Worm (Caenorhabditis elegans) whole organism, L4 larva: ENCODE measurements around the gene C07A9.12.
A peak's percentile ranks its signal among the peaks of the same experiment; 100 is the strongest.

Experiments used
- D1046.2 ChIP-seq: fragments of 200-800 bp; sonication (Bioruptor generic); IDR thresholded peaks from 2 replicates; pipeline ENCODE4 v1.3.6; 2022; ENCODE audit warnings: missing genetic modification characterization, missing compliant biosample characterization
- F37D6.2 ChIP-seq: sonication (generic microtip); optimal IDR thresholded peaks from 2 replicates; lab custom pipeline; 2016; ENCODE audit warnings: mild to moderate bottlenecking, missing genetic modification characterization, missing compliant biosample characterization
- F49E8.2 ChIP-seq: sonication (generic microtip); optimal IDR thresholded peaks from 2 replicates; lab custom pipeline; 2016; ENCODE audit warnings: missing compliant biosample characterization, mild to moderate bottlenecking, missing genetic modification characterization, borderline replicate concordance
- T26A8.4 ChIP-seq: fragments of 200-800 bp; sonication (Bioruptor generic); IDR thresholded peaks from 2 replicates; pipeline ENCODE4 v1.3.6; 2022; ENCODE audit warnings: missing genetic modification characterization, missing compliant biosample characterization
- Y48G9A.11 ChIP-seq: fragments of 200-800 bp; sonication (Bioruptor generic); IDR thresholded peaks from 2 replicates; pipeline ENCODE4 v1.3.6; 2022; ENCODE audit warnings: missing genetic modification reagents, missing genetic modification characterization, missing compliant biosample characterization
- Y5F2A.4 ChIP-seq: fragments of 200-800 bp; sonication (Bioruptor generic); optimal IDR thresholded peaks from 2 replicates; lab custom pipeline; 2018; ENCODE audit warnings: mild to moderate bottlenecking, missing genetic modification characterization, missing compliant biosample characterization
- aha-1 ChIP-seq: fragments of 150-350 bp; peaks from one replicate; lab custom pipeline; 2014; ENCODE audit warnings: missing biosample characterization, missing genetic modification characterization
- arid-1 ChIP-seq: fragments of 200-800 bp; sonication (Bioruptor generic); conservative IDR thresholded peaks from 2 replicates; pipeline ENCODE4 v1.3.6; 2022; ENCODE audit warnings: missing genetic modification reagents, missing genetic modification characterization, missing compliant biosample characterization
- ceh-28 ChIP-seq: fragments of 150-350 bp; optimal IDR thresholded peaks from 2 replicates; lab custom pipeline; 2014; ENCODE audit warnings: missing biosample characterization, missing genetic modification reagents, missing genetic modification characterization
- ceh-32 ChIP-seq: sonication (generic microtip); optimal IDR thresholded peaks from 2 replicates; lab custom pipeline; 2016; ENCODE audit warnings: mild to moderate bottlenecking, missing genetic modification characterization, missing compliant biosample characterization; ENCODE audit not compliant: poor library complexity
- ceh-44 ChIP-seq: fragments of 200-800 bp; sonication (Bioruptor generic); IDR thresholded peaks from 2 replicates; pipeline ENCODE4 v1.3.6; 2022; ENCODE audit warnings: missing genetic modification reagents, missing genetic modification characterization, missing compliant biosample characterization
- ceh-62 ChIP-seq: sonication (generic microtip); optimal IDR thresholded peaks from 2 replicates; lab custom pipeline; 2017; ENCODE audit warnings: missing biosample characterization, missing genetic modification characterization
- daf-19 ChIP-seq: fragments of 200-800 bp; sonication (Bioruptor generic); conservative IDR thresholded peaks from 2 replicates; pipeline ENCODE4 v1.3.6; 2022; ENCODE audit warnings: missing genetic modification characterization, missing compliant biosample characterization
- daf-8 ChIP-seq: fragments of 200-800 bp; sonication (Bioruptor generic); IDR thresholded peaks from 2 replicates; pipeline ENCODE4 v1.3.6; 2022; ENCODE audit warnings: missing genetic modification characterization, missing compliant biosample characterization
- dmd-6 ChIP-seq: fragments of 200-800 bp; sonication (Bioruptor generic); IDR thresholded peaks from 2 replicates; pipeline ENCODE4 v1.3.6; 2022; ENCODE audit warnings: missing genetic modification reagents, missing genetic modification characterization, missing compliant biosample characterization
- dmd-9 ChIP-seq: fragments of 200-800 bp; sonication (Bioruptor generic); IDR thresholded peaks from 2 replicates; pipeline ENCODE4 v1.3.6; 2022; ENCODE audit warnings: missing genetic modification reagents, missing genetic modification characterization, missing compliant biosample characterization
- duxl-1 ChIP-seq: sonication (generic microtip); optimal IDR thresholded peaks from 2 replicates; lab custom pipeline; 2016; ENCODE audit warnings: mild to moderate bottlenecking, missing genetic modification characterization, moderate library complexity, missing compliant biosample characterization; ENCODE audit not compliant: poor library complexity
- dve-1 ChIP-seq: sonication (generic microtip); optimal IDR thresholded peaks from 2 replicates; lab custom pipeline; 2017; ENCODE audit warnings: antibody characterized with exemption, mild to moderate bottlenecking, missing genetic modification characterization, missing compliant biosample characterization; ENCODE audit not compliant: insufficient read depth
- gei-8 ChIP-seq: fragments of 200-800 bp; sonication (Bioruptor generic); optimal IDR thresholded peaks from 2 replicates; lab custom pipeline; 2018; ENCODE audit warnings: mild to moderate bottlenecking, missing genetic modification characterization, missing compliant biosample characterization
- hif-1 ChIP-seq, 2 experiments: sonication (generic microtip); optimal IDR thresholded peaks; 2 replicates each; lab custom pipeline; 2016 to 2017; ENCODE audit warnings: missing compliant biosample characterization in 2 of 2, missing genetic modification characterization in 2 of 2, missing genetic modification reagents in 2 of 2, missing genotype in 2 of 2, mild to moderate bottlenecking in 1 of 2
- hlh-11 ChIP-seq: fragments of 200-800 bp; sonication (Bioruptor generic); optimal IDR thresholded peaks from 2 replicates; lab custom pipeline; 2018; ENCODE audit warnings: mild to moderate bottlenecking, missing genetic modification characterization, missing compliant biosample characterization
- hlh-30 ChIP-seq: sonication (generic microtip); optimal IDR thresholded peaks from 2 replicates; lab custom pipeline; 2017; ENCODE audit warnings: antibody characterized with exemption, mild to moderate bottlenecking, missing genetic modification characterization, missing compliant biosample characterization; ENCODE audit not compliant: insufficient read depth
- hmg-1.1 ChIP-seq: fragments of 200-800 bp; sonication (Bioruptor generic); IDR thresholded peaks from 2 replicates; pipeline ENCODE4 v1.3.6; 2022; ENCODE audit warnings: missing genetic modification reagents, missing genetic modification characterization, missing compliant biosample characterization
- lin-1 ChIP-seq: fragments of 200-800 bp; sonication (Bioruptor generic); IDR thresholded peaks from 2 replicates; pipeline ENCODE4 v1.3.6; 2022; ENCODE audit warnings: missing genetic modification reagents, missing genetic modification characterization, missing compliant biosample characterization
- lin-13 ChIP-seq: fragments of 150-350 bp; optimal IDR thresholded peaks from 2 replicates; lab custom pipeline; 2014; ENCODE audit warnings: missing biosample characterization, missing genetic modification reagents, missing genetic modification characterization
- lin-29 ChIP-seq: fragments of 200-800 bp; sonication (Bioruptor generic); IDR thresholded peaks from 2 replicates; pipeline ENCODE4 v1.3.6; 2022; ENCODE audit warnings: missing genetic modification reagents, missing genetic modification characterization, missing compliant biosample characterization
- lin-38 ChIP-seq: fragments of 200-800 bp; sonication (Bioruptor generic); IDR thresholded peaks from 2 replicates; pipeline ENCODE4 v1.3.6; 2022; ENCODE audit warnings: missing genetic modification reagents, missing genetic modification characterization, missing compliant biosample characterization
- lin-39 ChIP-seq: fragments of 150-350 bp; optimal IDR thresholded peaks from 2 replicates; lab custom pipeline; 2014; ENCODE audit warnings: missing biosample characterization, missing genetic modification reagents, missing genetic modification characterization
- lsy-2 ChIP-seq, 2 experiments: fragments of 150-350 bp in 1 of 2; sonication (generic microtip) in 1 of 2; optimal IDR thresholded peaks; 2 replicates each; lab custom pipeline; 2014 to 2017; ENCODE audit warnings: missing biosample characterization in 2 of 2, missing genetic modification characterization in 2 of 2
- mep-1 ChIP-seq: fragments of 150-350 bp; sonication (generic microtip); optimal IDR thresholded peaks from 3 replicates; lab custom pipeline; 2014; ENCODE audit warnings: missing biosample characterization, missing genetic modification characterization
- mes-2 ChIP-seq: sonication (generic microtip); optimal IDR thresholded peaks from 2 replicates; lab custom pipeline; 2016; ENCODE audit warnings: missing genotype, mild to moderate bottlenecking, missing genetic modification characterization, missing compliant biosample characterization; ENCODE audit not compliant: poor library complexity, severe bottlenecking
- mxl-2 ChIP-seq: fragments of 200-800 bp; sonication (Bioruptor generic); conservative IDR thresholded peaks from 2 replicates; pipeline ENCODE4 v1.3.6; 2022; ENCODE audit warnings: missing genetic modification reagents, missing genetic modification characterization, missing compliant biosample characterization
- mxl-3 ChIP-seq: fragments of 200-800 bp; sonication (Bioruptor generic); optimal IDR thresholded peaks from 2 replicates; lab custom pipeline; 2018; ENCODE audit warnings: mild to moderate bottlenecking, missing genetic modification characterization, missing compliant biosample characterization
- nhr-111 ChIP-seq: fragments of 200-800 bp; sonication (Bioruptor generic); optimal IDR thresholded peaks from 2 replicates; lab custom pipeline; 2018; ENCODE audit warnings: mild to moderate bottlenecking, missing genetic modification characterization, missing compliant biosample characterization
- nhr-237 ChIP-seq: sonication (generic microtip); optimal IDR thresholded peaks from 2 replicates; lab custom pipeline; 2017; ENCODE audit warnings: missing biosample characterization, missing genetic modification characterization
- nhr-28 ChIP-seq: fragments of 150-350 bp; optimal IDR thresholded peaks from 2 replicates; lab custom pipeline; 2014; ENCODE audit warnings: missing biosample characterization, missing genetic modification characterization
- nhr-6 ChIP-seq: fragments of 150-350 bp; optimal IDR thresholded peaks from 2 replicates; lab custom pipeline; 2014; ENCODE audit warnings: missing biosample characterization, missing genetic modification characterization
- nhr-76 ChIP-seq: fragments of 150-350 bp; optimal IDR thresholded peaks from 2 replicates; lab custom pipeline; 2014; ENCODE audit warnings: missing biosample characterization, missing genetic modification characterization
- php-3 ChIP-seq: fragments of 200-800 bp; sonication (Bioruptor generic); IDR thresholded peaks from 2 replicates; pipeline ENCODE4 v1.3.6; 2022; ENCODE audit warnings: missing genetic modification reagents, missing genetic modification characterization, missing compliant biosample characterization
- spr-1 ChIP-seq: sonication (generic microtip); optimal IDR thresholded peaks from 2 replicates; lab custom pipeline; 2016; ENCODE audit warnings: mild to moderate bottlenecking, missing genetic modification characterization, missing compliant biosample characterization
- spr-3 ChIP-seq: fragments of 200-800 bp; sonication (Bioruptor generic); optimal IDR thresholded peaks from 2 replicates; lab custom pipeline; 2018; ENCODE audit warnings: mild to moderate bottlenecking, missing genetic modification characterization, missing compliant biosample characterization
- tra-1 ChIP-seq: fragments of 200-800 bp; sonication (Bioruptor generic); IDR thresholded peaks from 2 replicates; pipeline ENCODE4 v1.3.6; 2022; ENCODE audit warnings: missing genetic modification reagents, missing genetic modification characterization, missing compliant biosample characterization
- unc-130 ChIP-seq: sonication (generic microtip); optimal IDR thresholded peaks from 2 replicates; lab custom pipeline; 2016; ENCODE audit warnings: missing genetic modification reagents, missing genetic modification characterization, missing compliant biosample characterization
- unc-62 ChIP-seq, 3 experiments: fragments of 150-350 bp in 1 of 3; sonication (generic microtip); optimal IDR thresholded peaks in 2 of 3; peaks in 1 of 3; 1 replicate in 1 of 3; 2 replicates in 2 of 3; lab custom pipeline; 2014 to 2017; ENCODE audit warnings: missing biosample characterization in 3 of 3, missing genetic modification characterization in 3 of 3, missing genetic modification reagents in 3 of 3, missing genotype in 1 of 3
- vab-7 ChIP-seq: fragments of 200-800 bp; sonication (Bioruptor generic); IDR thresholded peaks from 2 replicates; pipeline ENCODE4 v1.3.6; 2022; ENCODE audit warnings: missing genetic modification reagents, missing genetic modification characterization, missing compliant biosample characterization
- zag-1 ChIP-seq: fragments of 150-350 bp; optimal IDR thresholded peaks from 2 replicates; lab custom pipeline; 2014; ENCODE audit warnings: missing biosample characterization, missing genetic modification characterization
- zfp-2 ChIP-seq: sonication (generic microtip); optimal IDR thresholded peaks from 2 replicates; lab custom pipeline; 2016; ENCODE audit warnings: mild to moderate bottlenecking, missing genetic modification characterization, missing compliant biosample characterization
- ztf-7 ChIP-seq: fragments of 150-350 bp; optimal IDR thresholded peaks from 2 replicates; lab custom pipeline; 2014; ENCODE audit warnings: missing biosample characterization, missing genetic modification characterization

Gene C07A9.12

DNA sequence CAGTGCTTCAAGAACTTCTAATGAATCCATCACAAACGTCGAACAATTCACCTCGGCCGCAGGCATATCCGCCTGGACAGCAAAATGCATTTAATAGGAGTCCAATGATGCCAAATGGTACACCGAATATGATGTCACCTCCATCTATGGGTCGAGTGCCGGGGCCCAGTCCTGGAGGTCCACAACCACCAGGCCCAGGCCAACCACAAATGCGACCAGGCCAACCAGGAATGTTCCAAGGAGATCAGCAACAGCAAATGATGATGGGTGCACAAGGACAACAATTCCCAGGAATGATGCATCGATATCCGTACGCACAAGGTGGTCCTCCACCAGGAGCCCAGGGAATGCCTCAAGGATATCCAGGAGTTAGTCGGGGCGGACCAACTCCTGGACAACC lies 39.8 kb upstream of the C07A9.12 start:
- TF ChIP-seq aha-1 (tag; lab: Kevin White, UChicago), result peak; percentile 50
- no peak for TF ChIP-seq F37D6.2 (tag; lab: Kevin White, UChicago)
- peak in 1 of 2 experiments; percentile 57 for TF ChIP-seq unc-62 (GFP tag; optimal IDR thresholded peaks at IDR 0.05 in 1 of 2; lab: Kevin White, UChicago)
- TF ChIP-seq unc-62 (tag; optimal IDR thresholded peaks at IDR 0.05; lab: Kevin White, UChicago), result no peak
- no peak for TF ChIP-seq lin-38 (GFP tag; lab: Robert Waterston, UW)

ce11 chrIII:9766175-9766574 lies 38.8 kb upstream of the C07A9.12 start, which contains the start of gene cbp-1:
Gene cbp-1 (plus strand): TSS chrIII:9766509.
- TF ChIP-seq mxl-3 (GFP tag; lab: Kevin White, UChicago) (no peak), arid-1 (GFP tag; lab: Robert Waterston, UW) (no peak), nhr-76 (tag; lab: Kevin White, UChicago) (no peak), D1046.2 (GFP tag; lab: Robert Waterston, UW) (no peak), vab-7 (GFP tag; lab: Robert Waterston, UW) (no peak), hlh-11 (tag; lab: Kevin White, UChicago) (peak; percentile 1), dve-1 (peak; percentile 33), dmd-6 (GFP tag; lab: Robert Waterston, UW) (0 out of 2 replicates have a peak, but pooled peaks have one; percentile 11), nhr-28 (tag; lab: Kevin White, UChicago) (peak; percentile 20), zag-1 (no peak), daf-19 (no peak), ceh-44 (no peak), hif-1 (tag; optimal IDR thresholded peaks at IDR 0.05; lab: Kevin White, UChicago) (no peak), Y48G9A.11 (GFP tag; lab: Robert Waterston, UW) (no peak), T26A8.4 (GFP tag; lab: Robert Waterston, UW) (no peak), unc-130 (GFP tag; lab: Kevin White, UChicago) (no peak), duxl-1 (tag; lab: Kevin White, UChicago) (peak; percentile 11), hlh-30 (peak; percentile 8), ceh-28 (tag; lab: Kevin White, UChicago) (peak; percentile 11), zfp-2 (tag; lab: Kevin White, UChicago) (no peak), nhr-111 (GFP tag; lab: Kevin White, UChicago) (no peak), nhr-237 (tag; lab: Kevin White, UChicago) (no peak), ztf-7 (tag; lab: Kevin White, UChicago) (no peak), mes-2 (tag; lab: Kevin White, UChicago) (peak; percentile 63), lin-29 (GFP tag; lab: Robert Waterston, UW) (no peak), lin-38 (GFP tag; lab: Robert Waterston, UW) (no peak), daf-8 (no peak), hmg-1.1 (GFP tag; lab: Robert Waterston, UW) (peak; percentile 39; the same call in 1 of the 2 replicates), lin-1 (GFP tag; lab: Robert Waterston, UW) (no peak), php-3 (GFP tag; lab: Robert Waterston, UW) (no peak), mxl-2 (GFP tag; lab: Robert Waterston, UW) (no peak), lsy-2 (tag; optimal IDR thresholded peaks at IDR 0.05; lab: Kevin White, UChicago) (peak; percentile 4 to 70), F49E8.2 (tag; lab: Kevin White, UChicago) (no peak), spr-1 (tag; lab: Kevin White, UChicago) (no peak), ceh-62 (no peak), ceh-32 (tag; lab: Kevin White, UChicago) (no peak), lin-39 (no peak), aha-1 (tag; lab: Kevin White, UChicago) (peak; percentile 97), tra-1 (GFP tag; lab: Robert Waterston, UW) (no peak), mep-1 (tag; lab: Kevin White, UChicago) (peak; percentile 20), Y5F2A.4 (GFP tag; lab: Kevin White, UChicago) (no peak), gei-8 (GFP tag; lab: Kevin White, UChicago) (no peak), dmd-9 (GFP tag; lab: Robert Waterston, UW) (no peak), spr-3 (GFP tag; lab: Kevin White, UChicago) (no peak), lin-13 (GFP tag; lab: Kevin White, UChicago) (no peak), nhr-6 (no peak)
